Fruit fly (Drosophila melanogaster): ENCODE data around the gene Cyp28d1.

The Cyp28d1 gene

DNA sequence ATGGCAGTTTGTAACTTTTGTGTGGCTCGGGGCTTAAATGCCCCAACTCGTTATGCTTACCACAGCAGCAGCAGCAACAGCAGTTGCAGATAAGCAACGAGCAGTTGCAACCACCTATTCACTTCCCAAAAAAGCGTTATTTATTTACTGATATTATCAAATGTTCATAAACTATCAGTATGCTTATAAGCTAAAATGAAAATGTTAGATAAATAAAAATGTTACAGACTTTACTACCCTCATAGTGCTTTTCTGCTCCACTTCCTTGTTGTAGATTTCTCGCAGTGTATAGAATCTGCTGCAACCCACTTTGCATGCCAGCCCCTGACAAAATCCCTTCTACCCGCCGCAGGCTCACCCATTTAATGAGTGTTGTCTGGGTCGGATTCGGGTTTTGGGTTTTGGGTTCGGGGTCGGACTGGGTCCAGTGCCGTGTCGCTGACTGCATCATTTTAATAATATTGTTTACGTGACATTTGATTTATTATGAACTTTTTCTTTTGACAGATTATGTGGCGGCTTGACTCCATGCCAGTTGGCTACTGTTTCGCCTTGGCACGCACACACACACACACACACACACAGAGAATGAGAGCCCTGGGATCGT, 43.9 kb downstream of the Cyp28d1 start (continued):
- TF ChIP-seq Adf1 (GFP tag; IDR thresholded peaks at IDR 0.05) = no peak
- TF ChIP-seq fd96Cb (tag; optimal IDR thresholded peaks at IDR 0.05) = peak; percentile 10
- TF ChIP-seq CG16813 (GFP tag; IDR thresholded peaks at IDR 0.05; ENCODE audit: partially characterized antibody) = no peak
- no peak for TF ChIP-seq pho (GFP tag; optimal IDR thresholded peaks at IDR 0.05)
- no peak for TF ChIP-seq knrl (GFP tag; IDR thresholded peaks at IDR 0.05; ENCODE audit: partially characterized antibody)

DNA sequence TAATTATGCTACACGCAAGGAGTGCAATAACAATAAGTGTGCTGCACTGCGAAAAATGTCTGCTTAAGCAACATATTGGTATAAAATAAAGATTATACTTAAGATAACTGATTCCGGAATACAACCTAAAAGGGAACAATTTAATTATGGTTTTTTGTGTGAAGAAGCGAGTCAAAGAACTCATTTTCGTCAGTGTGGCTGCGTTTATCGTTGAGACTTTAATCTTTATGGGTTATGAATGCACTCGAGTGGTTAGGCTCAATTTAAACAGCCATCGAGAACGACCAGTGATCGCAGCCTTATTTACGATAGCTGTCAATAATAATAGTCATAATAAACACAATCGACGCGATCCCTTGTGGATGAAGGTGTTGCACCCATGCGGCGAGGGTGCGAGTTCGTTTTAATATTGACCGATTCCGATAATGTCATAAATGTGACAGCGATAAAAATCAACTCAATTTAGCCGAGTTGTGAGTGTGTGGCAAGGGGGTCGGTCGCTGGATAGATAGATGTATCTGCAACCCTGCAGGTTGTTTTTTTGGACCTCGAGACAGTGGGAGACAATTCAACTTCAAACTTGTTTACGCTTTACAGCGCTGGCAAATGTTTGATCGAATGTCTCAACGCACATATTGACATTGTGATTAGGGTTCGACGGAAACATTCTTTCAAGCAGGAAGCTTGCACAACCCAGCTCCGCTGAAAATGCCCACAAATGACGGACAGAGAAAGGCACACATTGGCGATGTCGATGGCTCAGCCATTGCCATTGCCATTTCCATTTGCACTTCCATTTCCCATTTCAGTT, 46.0 kb downstream of the Cyp28d1 start:
- TF ChIP-seq CG32532 (GFP tag; IDR thresholded peaks at IDR 0.05) (no peak), zen (tag; optimal IDR thresholded peaks at IDR 0.05) (no peak), Ravus (GFP tag; IDR thresholded peaks at IDR 0.05) (no peak), lab (GFP tag; optimal IDR thresholded peaks at IDR 0.05) (peak; percentile 15), Fer3 (tag; optimal IDR thresholded peaks at IDR 0.05) (no peak), ap (GFP tag; IDR thresholded peaks at IDR 0.05) (0 out of 2 replicates have a peak, but pooled peaks have one; percentile 36), Hey (tag; optimal IDR thresholded peaks at IDR 0.05) (no peak), CG1603 (tag; optimal IDR thresholded peaks at IDR 0.05) (peak; percentile 69), CG12769 (tag; optimal IDR thresholded peaks at IDR 0.05) (no peak), CrebB (tag; optimal IDR thresholded peaks at IDR 0.05) (peak; percentile 33), Dip3 (GFP tag; optimal IDR thresholded peaks at IDR 0.05) (no peak), ci (GFP tag; IDR thresholded peaks at IDR 0.05) (peak; percentile 33; the same call in 2 of the 3 replicates), CG6791 (GFP tag; IDR thresholded peaks at IDR 0.05; ENCODE audit: partially characterized antibody) (no peak), BEAF-32 (GFP tag; optimal IDR thresholded peaks at IDR 0.05) (no peak), CG31441 (GFP tag; IDR thresholded peaks at IDR 0.05) (peak; percentile 55), HHEX (GFP tag; optimal IDR thresholded peaks at IDR 0.05) (peak; percentile 65), gsb-n (tag; optimal IDR thresholded peaks at IDR 0.05) (peak; percentile 65), CG7987 (GFP tag; optimal IDR thresholded peaks at IDR 0.05) (peak; percentile 47), Deaf1 (tag; optimal IDR thresholded peaks at IDR 0.05) (no peak), wor (GFP tag; IDR thresholded peaks at IDR 0.05) (no peak), CG5180 (GFP tag; optimal IDR thresholded peaks at IDR 0.05) (peak; percentile 56), Spps (tag; optimal IDR thresholded peaks at IDR 0.05) (peak; percentile 51), lola (GFP tag; optimal IDR thresholded peaks at IDR 0.05) (peak in 1 of 3 experiments; percentile 69), sug (tag; optimal IDR thresholded peaks at IDR 0.05) (peak; percentile 67), CG2875 (GFP tag; optimal IDR thresholded peaks at IDR 0.05) (peak; percentile 78), tio (GFP tag; optimal IDR thresholded peaks at IDR 0.05) (peak; percentile 30), Dp (GFP tag; optimal IDR thresholded peaks at IDR 0.05) (no peak), CG7372 (GFP tag; IDR thresholded peaks at IDR 0.05) (no peak), wek (GFP tag; optimal IDR thresholded peaks at IDR 0.05) (peak; percentile 59), HLHmδ (GFP tag; optimal IDR thresholded peaks at IDR 0.05) (peak; percentile 92), gcm2 (GFP tag; optimal IDR thresholded peaks at IDR 0.05) (no peak), CG6254 (GFP tag; optimal IDR thresholded peaks at IDR 0.05) (peak; percentile 77), CG10979 (tag; optimal IDR thresholded peaks at IDR 0.05) (peak; percentile 60), Ada2b (GFP tag; IDR thresholded peaks at IDR 0.05) (peak; percentile 21; the same call in 1 of the 2 replicates), ara (GFP tag; IDR thresholded peaks at IDR 0.05) (peak; percentile 72; the same call in 1 of the 2 replicates), CG11560 (tag; IDR thresholded peaks at IDR 0.05) (no peak), CG10959 (GFP tag; IDR thresholded peaks at IDR 0.05) (peak; percentile 48; the same call in 1 of the 2 replicates), CG6854 (GFP tag; optimal IDR thresholded peaks at IDR 0.05) (no peak), Fer2 (tag; optimal IDR thresholded peaks at IDR 0.05) (no peak), CG9817 (tag; optimal IDR thresholded peaks at IDR 0.05) (no peak)

Data from whole organism, embryonic.